Worm (Caenorhabditis elegans) whole organism, L1 larva: Measurements from ENCODE around the gene slc-17.7.

Experiments used
- ama-1 ChIP-seq: fragments of 150-350 bp; optimal IDR thresholded peaks from 2 replicates; lab custom pipeline; 2014
- tbx-2 ChIP-seq: sonication (generic microtip); optimal IDR thresholded peaks from 2 replicates; lab custom pipeline; 2016; ENCODE audit warnings: missing genetic modification characterization, missing compliant biosample characterization
- vab-15 ChIP-seq: sonication (generic microtip); optimal IDR thresholded peaks from 2 replicates; lab custom pipeline; 2017; ENCODE audit warnings: missing genotype, mild to moderate bottlenecking, missing genetic modification characterization, missing compliant biosample characterization

DNA sequence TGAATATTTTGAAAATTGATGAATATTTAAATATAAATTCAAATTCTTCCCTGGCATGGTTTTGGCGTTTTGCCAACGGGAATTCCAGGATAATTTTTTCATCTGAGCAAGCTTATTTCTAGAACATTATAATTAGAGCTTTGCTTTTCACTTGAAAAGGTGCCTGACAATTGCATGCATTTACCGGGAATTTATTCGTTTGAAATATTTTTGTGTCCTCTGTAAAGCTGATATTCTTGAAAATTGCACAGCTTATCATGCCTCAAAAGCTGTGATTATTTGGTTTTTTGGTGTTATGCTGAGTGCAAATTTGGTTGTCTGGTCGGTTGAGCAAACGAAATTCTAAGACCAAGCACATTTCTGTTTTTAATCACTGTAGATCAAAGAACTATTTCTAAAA, 5.9 kb downstream of the slc-17.7 start:
- TF ChIP-seq tbx-2 (no peak), vab-15 (tag; lab: Kevin White, UChicago) (no peak), ama-1 (lab: Kevin White, UChicago) (no peak)
